Worm (Caenorhabditis elegans) whole organism, early embryonic: ENCODE data around the gene nlp-101.

Source experiments
- B0310.2 ChIP-seq: sonication (generic microtip); optimal IDR thresholded peaks from 2 replicates; lab custom pipeline; 2016; ENCODE audit warnings: mild to moderate bottlenecking, missing genetic modification characterization, missing compliant biosample characterization
- F13C5.2 ChIP-seq: sonication (generic microtip); optimal IDR thresholded peaks from 2 replicates; lab custom pipeline; 2017; ENCODE audit warnings: mild to moderate bottlenecking, missing genetic modification characterization, inconsistent platforms, missing compliant biosample characterization
- aly-1 ChIP-seq: sonication (generic microtip); optimal IDR thresholded peaks from 2 replicates; lab custom pipeline; 2016; ENCODE audit warnings: missing genetic modification characterization, missing compliant biosample characterization
- ama-1 ChIP-seq: fragments of 150-350 bp; optimal IDR thresholded peaks from 2 replicates; lab custom pipeline; 2014
- ceh-13 ChIP-seq: fragments of 200-800 bp; sonication (Bioruptor generic); optimal IDR thresholded peaks from 2 replicates; lab custom pipeline; 2018; ENCODE audit warnings: mild to moderate bottlenecking, missing genetic modification characterization, missing compliant biosample characterization
- ceh-36 ChIP-seq: sonication (generic microtip); optimal IDR thresholded peaks from 2 replicates; lab custom pipeline; 2016; ENCODE audit warnings: missing genetic modification characterization, inconsistent platforms, missing compliant biosample characterization
- ets-7 ChIP-seq: sonication (generic microtip); optimal IDR thresholded peaks from 2 replicates; lab custom pipeline; 2016; ENCODE audit warnings: missing genotype, missing genetic modification characterization, missing compliant biosample characterization
- flt-1 ChIP-seq: fragments of 200-800 bp; sonication (Bioruptor generic); IDR thresholded peaks from 2 replicates; pipeline ENCODE4 v1.3.6; 2022; ENCODE audit warnings: missing genetic modification characterization, missing compliant biosample characterization
- hmbx-1 ChIP-seq: sonication (generic microtip); optimal IDR thresholded peaks from 2 replicates; lab custom pipeline; 2016; ENCODE audit warnings: mild to moderate bottlenecking, missing genetic modification characterization, missing compliant biosample characterization
- hmg-4 ChIP-seq: fragments of 200-800 bp; sonication (Bioruptor generic); optimal IDR thresholded peaks from 2 replicates; lab custom pipeline; 2018; ENCODE audit warnings: mild to moderate bottlenecking, missing genetic modification characterization, missing compliant biosample characterization
- hnd-1 ChIP-seq: sonication (generic microtip); optimal IDR thresholded peaks from 2 replicates; lab custom pipeline; 2016; ENCODE audit warnings: missing genetic modification characterization, missing compliant biosample characterization
- pes-1 ChIP-seq: fragments of 200-800 bp; sonication (Bioruptor generic); IDR thresholded peaks from 2 replicates; pipeline ENCODE4 v1.3.6; 2022; ENCODE audit warnings: missing genetic modification reagents, missing genetic modification characterization, missing compliant biosample characterization
- scrt-1 ChIP-seq: fragments of 200-800 bp; sonication (Bioruptor generic); IDR thresholded peaks from 2 replicates; pipeline ENCODE4 v1.3.6; 2022; ENCODE audit warnings: missing genetic modification characterization, missing compliant biosample characterization
- sea-1 ChIP-seq: fragments of 200-800 bp; sonication (Bioruptor generic); conservative IDR thresholded peaks from 2 replicates; pipeline ENCODE4 v1.3.6; 2022; ENCODE audit warnings: missing genetic modification characterization, missing compliant biosample characterization
- tbx-11 ChIP-seq: fragments of 200-800 bp; sonication (Bioruptor generic); IDR thresholded peaks from 2 replicates; pipeline ENCODE4 v1.3.6; 2022; ENCODE audit warnings: missing genetic modification characterization, missing compliant biosample characterization
- tbx-37 ChIP-seq: fragments of 200-800 bp; sonication (Bioruptor generic); conservative IDR thresholded peaks from 2 replicates; pipeline ENCODE4 v1.3.6; 2022; ENCODE audit warnings: missing genetic modification reagents, missing genetic modification characterization, missing compliant biosample characterization
- tra-4 ChIP-seq: sonication (generic microtip); optimal IDR thresholded peaks from 2 replicates; lab custom pipeline; 2017; ENCODE audit warnings: missing genetic modification characterization, missing compliant biosample characterization

Gene nlp-101

DNA sequence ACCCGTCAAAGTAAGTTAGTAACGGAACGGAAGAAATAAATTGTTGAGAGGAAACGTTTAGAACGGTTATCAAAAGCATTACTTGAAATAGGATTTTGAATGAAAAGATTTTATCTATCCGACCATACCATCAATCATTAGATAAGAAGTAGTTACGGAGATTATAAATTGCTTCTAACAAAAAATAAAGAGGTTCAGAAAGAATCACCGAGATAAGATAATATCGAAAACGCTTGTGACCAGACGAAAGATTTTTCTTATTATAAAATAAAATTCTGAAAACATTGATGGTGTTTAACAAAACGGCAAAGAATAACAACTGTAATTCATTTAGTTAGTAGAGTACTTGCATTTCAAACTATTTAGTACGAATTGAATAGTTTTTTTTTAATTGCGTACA, 42.2 kb downstream of the nlp-101 start, which contains the start of gene C39D10.8:
C39D10.8 (minus strand) TSS at position 101 of the 400 bp plus-strand sequence.
- no peak for TF ChIP-seq flt-1 (GFP tag; lab: Robert Waterston, UW)
- TF ChIP-seq ceh-13 (GFP tag; lab: Kevin White, UChicago) = no peak

- TF ChIP-seq pes-1 = no peak
- TF ChIP-seq ceh-13 (GFP tag; lab: Kevin White, UChicago) = no peak
- no peak for TF ChIP-seq aly-1 (tag; lab: Kevin White, UChicago)
- TF ChIP-seq ama-1 (lab: Kevin White, UChicago) = no peak
- no peak for TF ChIP-seq F13C5.2 (tag; lab: Kevin White, UChicago)
- TF ChIP-seq tbx-37 (GFP tag; lab: Robert Waterston, UW) = no peak
- TF ChIP-seq B0310.2 (tag; lab: Kevin White, UChicago) = no peak
- TF ChIP-seq sea-1 = no peak
Observed at ce11 chrX:7881307-7881706, 42.6 kb downstream of the nlp-101 start.

DNA sequence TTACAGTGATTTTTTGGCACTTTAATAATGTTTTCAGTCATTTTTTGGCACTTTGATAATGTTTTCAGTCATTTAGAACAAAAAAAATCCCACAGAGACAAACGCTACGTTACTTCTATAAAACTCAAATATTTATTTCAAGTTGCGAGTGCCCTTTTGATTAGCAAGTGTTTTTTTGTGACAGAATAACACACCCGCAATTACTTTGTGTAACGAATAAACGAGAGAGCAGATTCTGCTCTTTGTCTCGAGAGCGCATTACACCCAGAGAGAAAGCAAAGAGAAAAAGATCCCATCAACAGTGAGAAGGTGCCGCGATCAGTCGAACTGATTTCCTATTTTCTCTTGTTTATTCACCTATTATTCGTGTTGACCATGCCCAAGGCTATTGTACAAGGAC, 45.3 kb downstream of the nlp-101 start, which contains the start of gene pcyt-2.2:
pcyt-2.2 (plus strand) TSS at position 301 of the 400 bp plus-strand sequence.
- TF ChIP-seq aly-1 (tag; lab: Kevin White, UChicago) (no peak), tbx-37 (GFP tag; lab: Robert Waterston, UW) (no peak), ceh-36 (tag; lab: Kevin White, UChicago) (no peak), hnd-1 (tag; lab: Kevin White, UChicago) (no peak), F13C5.2 (tag; lab: Kevin White, UChicago) (no peak), ama-1 (lab: Kevin White, UChicago) (no peak), tra-4 (no peak), flt-1 (GFP tag; lab: Robert Waterston, UW) (no peak), pes-1 (no peak), hmbx-1 (tag; lab: Kevin White, UChicago) (no peak), ets-7 (tag; lab: Kevin White, UChicago) (no peak), ceh-13 (GFP tag; lab: Kevin White, UChicago) (no peak)

DNA sequence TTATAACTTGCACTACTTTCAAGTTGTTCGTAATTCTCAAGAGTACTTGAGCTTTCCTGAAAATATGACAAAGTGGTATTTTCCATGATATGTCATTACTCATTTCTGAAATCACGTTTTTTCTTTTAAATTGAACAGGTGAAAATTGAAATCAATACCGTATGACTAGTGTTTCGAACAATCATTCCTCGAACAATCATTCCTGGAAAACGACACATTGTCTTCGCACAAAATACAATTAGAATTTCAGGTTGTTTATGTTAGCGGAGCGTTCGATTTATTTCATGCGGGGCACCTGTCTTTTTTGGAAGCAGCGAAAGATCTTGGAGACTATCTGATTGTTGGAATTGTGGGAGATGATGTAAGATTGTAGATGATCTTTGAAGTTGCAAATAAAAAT, 47.5 kb downstream of the nlp-101 start:
- TF ChIP-seq ets-7 (tag; lab: Kevin White, UChicago) (no peak), hmbx-1 (tag; lab: Kevin White, UChicago) (no peak), hmg-4 (GFP tag; lab: Kevin White, UChicago) (no peak), ceh-36 (tag; lab: Kevin White, UChicago) (no peak), tbx-11 (GFP tag; lab: Robert Waterston, UW) (no peak), ama-1 (lab: Kevin White, UChicago) (no peak), tra-4 (no peak), sea-1 (no peak)

ce11 chrX:7888915-7889314, 50.2 kb downstream of the nlp-101 start, which contains the start of gene C39D10.2:
TSS of gene C39D10.2 (plus strand) at chrX:7889215.
- TF ChIP-seq ama-1 (lab: Kevin White, UChicago) = no peak
- TF ChIP-seq scrt-1 = no peak
- no peak for TF ChIP-seq tbx-37 (GFP tag; lab: Robert Waterston, UW)
- TF ChIP-seq aly-1 (tag; lab: Kevin White, UChicago) = no peak
- no peak for TF ChIP-seq ets-7 (tag; lab: Kevin White, UChicago)
- TF ChIP-seq ceh-36 (tag; lab: Kevin White, UChicago) = no peak
- no peak for TF ChIP-seq hmbx-1 (tag; lab: Kevin White, UChicago)
- TF ChIP-seq tra-4 = no peak
- TF ChIP-seq B0310.2 (tag; lab: Kevin White, UChicago) = no peak
- TF ChIP-seq ceh-13 (GFP tag; lab: Kevin White, UChicago) = no peak
- no peak for TF ChIP-seq pes-1
- TF ChIP-seq flt-1 (GFP tag; lab: Robert Waterston, UW) = no peak
- TF ChIP-seq sea-1 = no peak
- no peak for TF ChIP-seq hmg-4 (GFP tag; lab: Kevin White, UChicago)
